Fruit fly (Drosophila melanogaster): ENCODE data around the gene Plp.

DNA sequence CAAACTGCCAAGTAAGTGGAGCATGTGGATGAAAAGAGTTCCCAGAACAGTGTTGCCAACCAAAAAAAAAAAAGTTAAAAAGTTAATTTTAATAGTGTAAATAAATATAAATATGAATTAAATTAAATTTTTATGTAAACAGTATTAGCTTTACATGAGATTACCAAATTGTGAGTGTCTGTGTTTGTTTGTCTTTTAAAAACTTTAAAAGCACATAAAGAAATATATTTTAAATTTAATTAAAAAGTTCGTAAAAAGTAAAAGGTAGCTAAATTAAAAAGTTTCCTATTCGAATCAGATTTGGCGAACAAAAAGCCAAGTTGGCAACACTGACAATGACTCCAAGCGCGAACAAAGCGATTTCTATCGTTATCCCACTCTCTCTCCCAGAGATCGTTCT lies 14.4 kb upstream of the Plp start:
- TF ChIP-seq CG11247 (GFP tag; IDR thresholded peaks at IDR 0.05) (no peak), CG32767 (GFP tag; IDR thresholded peaks at IDR 0.05) (no peak), C15 (GFP tag; IDR thresholded peaks at IDR 0.05) (no peak), CG15011 (GFP tag; optimal IDR thresholded peaks at IDR 0.05) (no peak), CG6813 (GFP tag; optimal IDR thresholded peaks at IDR 0.05) (no peak), Lim3 (GFP tag; IDR thresholded peaks at IDR 0.05) (no peak), CG3838 (GFP tag; optimal IDR thresholded peaks at IDR 0.05) (no peak), CG5245 (GFP tag; optimal IDR thresholded peaks at IDR 0.05) (no peak), CG15073 (GFP tag; optimal IDR thresholded peaks at IDR 0.05) (no peak), CG10565 (GFP tag; optimal IDR thresholded peaks at IDR 0.05) (no peak), CG10147 (GFP tag; optimal IDR thresholded peaks at IDR 0.05) (no peak), CG8924 (tag; optimal IDR thresholded peaks at IDR 0.05) (no peak), psq (GFP tag; optimal IDR thresholded peaks at IDR 0.05) (no peak)

Measured in whole organism, embryonic.